Fruit fly (Drosophila melanogaster): ENCODE data around the gene CG8051.
A peak's percentile ranks its signal among the peaks of the same experiment; 100 is the strongest.

The CG8051 gene

dm6 chrX:19314283-19315178 is 6.8 kb upstream of the CG8051 start:
- no peak for TF ChIP-seq rn (GFP tag; IDR thresholded peaks at IDR 0.05)
- no peak for TF ChIP-seq Pif1B (GFP tag; optimal IDR thresholded peaks at IDR 0.05)
- no peak for TF ChIP-seq CG10348 (GFP tag; IDR thresholded peaks at IDR 0.05)
- no peak for TF ChIP-seq Ets98B (GFP tag; IDR thresholded peaks at IDR 0.05)
- TF ChIP-seq CG8301 (tag; optimal IDR thresholded peaks at IDR 0.05) = no peak
- no peak for TF ChIP-seq CG15710 (tag; optimal IDR thresholded peaks at IDR 0.05)
- TF ChIP-seq fd96Ca (GFP tag; IDR thresholded peaks at IDR 0.05) = no peak
- TF ChIP-seq CG17806 (tag; optimal IDR thresholded peaks at IDR 0.05) = no peak
- TF ChIP-seq D1 (tag; optimal IDR thresholded peaks at IDR 0.05) = no peak
- TF ChIP-seq CG14655 (GFP tag; optimal IDR thresholded peaks at IDR 0.05) = peak; percentile 10
- peak; percentile 64 for TF ChIP-seq CG12605 (GFP tag; IDR thresholded peaks at IDR 0.05)
- peak; percentile 13 for TF ChIP-seq gl (tag; optimal IDR thresholded peaks at IDR 0.05)
- TF ChIP-seq CG34367 (tag; optimal IDR thresholded peaks at IDR 0.05) = no peak
- peak; percentile 21; the same call in 1 of the 3 replicates for TF ChIP-seq CG4496 (GFP tag; IDR thresholded peaks at IDR 0.05)
- no peak for TF ChIP-seq CG8159 (tag; optimal IDR thresholded peaks at IDR 0.05)
- no peak for TF ChIP-seq CG32121 (GFP tag; IDR thresholded peaks at IDR 0.05)
- TF ChIP-seq EcR (GFP tag; optimal IDR thresholded peaks at IDR 0.05) = peak; percentile 85
- no peak for TF ChIP-seq Snoo (tag; optimal IDR thresholded peaks at IDR 0.05)
- TF ChIP-seq CG13204 (GFP tag; optimal IDR thresholded peaks at IDR 0.05) = peak; percentile 63
- peak; percentile 18 for TF ChIP-seq Pif1A (GFP tag; optimal IDR thresholded peaks at IDR 0.05)
- no peak for TF ChIP-seq CG9948 (tag; optimal IDR thresholded peaks at IDR 0.05)

dm6 chrX:19309648-19310047 is 1.9 kb upstream of the CG8051 start:
- no peak for TF ChIP-seq CG10348 (GFP tag; IDR thresholded peaks at IDR 0.05)
- TF ChIP-seq CG8159 (tag; optimal IDR thresholded peaks at IDR 0.05) = no peak
- TF ChIP-seq fd96Ca (GFP tag; IDR thresholded peaks at IDR 0.05) = no peak
- no peak for TF ChIP-seq D1 (tag; optimal IDR thresholded peaks at IDR 0.05)
- TF ChIP-seq Pif1B (GFP tag; optimal IDR thresholded peaks at IDR 0.05) = no peak

- TF ChIP-seq CG12605 (GFP tag; IDR thresholded peaks at IDR 0.05) (no peak), CG15710 (tag; optimal IDR thresholded peaks at IDR 0.05) (no peak), fd96Ca (GFP tag; IDR thresholded peaks at IDR 0.05) (0 out of 3 replicates have a peak, but pooled peaks have one; percentile 11)
Observed at dm6 chrX:19306531-19306930, 1.2 kb downstream of the CG8051 start.

- TF ChIP-seq CG12605 (GFP tag; IDR thresholded peaks at IDR 0.05) (no peak), CG4496 (GFP tag; IDR thresholded peaks at IDR 0.05) (0 out of 3 replicates have a peak, but pooled peaks have one; percentile 19)
Observed at dm6 chrX:19305172-19305571, 2.6 kb downstream of the CG8051 start.

dm6 chrX:19299367-19299766 is 8.4 kb downstream of the CG8051 start:
- no peak for TF ChIP-seq CG14655 (GFP tag; optimal IDR thresholded peaks at IDR 0.05)
- TF ChIP-seq CG8159 (tag; optimal IDR thresholded peaks at IDR 0.05) = no peak
- no peak for TF ChIP-seq CG15710 (tag; optimal IDR thresholded peaks at IDR 0.05)
- no peak for TF ChIP-seq fd96Ca (GFP tag; IDR thresholded peaks at IDR 0.05)

dm6 chrX:19298785-19299114 is 9.0 kb downstream of the CG8051 start:
- TF ChIP-seq CG14655 (GFP tag; optimal IDR thresholded peaks at IDR 0.05) = peak; percentile 39
- TF ChIP-seq CG13204 (GFP tag; optimal IDR thresholded peaks at IDR 0.05) = no peak
- TF ChIP-seq Snoo (tag; optimal IDR thresholded peaks at IDR 0.05) = no peak
- TF ChIP-seq CG34367 (tag; optimal IDR thresholded peaks at IDR 0.05) = peak; percentile 28
- peak; percentile 42 for TF ChIP-seq CG9948 (tag; optimal IDR thresholded peaks at IDR 0.05)
- TF ChIP-seq gl (tag; optimal IDR thresholded peaks at IDR 0.05) = no peak
- TF ChIP-seq fd96Ca (GFP tag; IDR thresholded peaks at IDR 0.05) = no peak
- peak; percentile 86 for TF ChIP-seq CG4496 (GFP tag; IDR thresholded peaks at IDR 0.05)
- no peak for TF ChIP-seq CG10348 (GFP tag; IDR thresholded peaks at IDR 0.05)
- peak; percentile 53 for TF ChIP-seq CG17806 (tag; optimal IDR thresholded peaks at IDR 0.05)
- peak; percentile 43; the same call in 1 of the 2 replicates for TF ChIP-seq CG12605 (GFP tag; IDR thresholded peaks at IDR 0.05)
- peak; percentile 48; the same call in 1 of the 2 replicates for TF ChIP-seq CG32121 (GFP tag; IDR thresholded peaks at IDR 0.05)
- peak; percentile 60 for TF ChIP-seq CG8301 (tag; optimal IDR thresholded peaks at IDR 0.05)
- TF ChIP-seq rn (GFP tag; IDR thresholded peaks at IDR 0.05) = no peak
- peak; percentile 50 for TF ChIP-seq CG15710 (tag; optimal IDR thresholded peaks at IDR 0.05)
- TF ChIP-seq EcR (GFP tag; optimal IDR thresholded peaks at IDR 0.05) = peak; percentile 84
- TF ChIP-seq Pif1A (GFP tag; optimal IDR thresholded peaks at IDR 0.05) = peak; percentile 37
- peak; percentile 52; the same call in 1 of the 2 replicates for TF ChIP-seq Ets98B (GFP tag; IDR thresholded peaks at IDR 0.05)
- TF ChIP-seq CG8159 (tag; optimal IDR thresholded peaks at IDR 0.05) = peak; percentile 60
- peak; percentile 23 for TF ChIP-seq D1 (tag; optimal IDR thresholded peaks at IDR 0.05)
- peak; percentile 53 for TF ChIP-seq Pif1B (GFP tag; optimal IDR thresholded peaks at IDR 0.05)

Measured in whole organism, pupa.